Worm (Caenorhabditis elegans) whole organism, L1 larva: Measurements from ENCODE around the gene F53C3.1.

Experiments used
- C04F5.9 ChIP-seq: sonication (generic microtip); optimal IDR thresholded peaks from 2 replicates; lab custom pipeline; 2016; ENCODE audit warnings: missing genetic modification characterization, missing compliant biosample characterization
- C16A3.4 ChIP-seq: fragments of 150-350 bp; optimal IDR thresholded peaks from 2 replicates; lab custom pipeline; 2014; ENCODE audit warnings: missing biosample characterization, missing genetic modification characterization
- C34B4.2 ChIP-seq: sonication (generic microtip); optimal IDR thresholded peaks from 2 replicates; lab custom pipeline; 2017; ENCODE audit warnings: mild to moderate bottlenecking, missing genetic modification characterization, missing compliant biosample characterization
- F16B12.6 ChIP-seq: fragments of 150-350 bp; optimal IDR thresholded peaks from 2 replicates; lab custom pipeline; 2014; ENCODE audit warnings: missing biosample characterization, missing genetic modification characterization
- blmp-1 ChIP-seq: fragments of 150-350 bp; optimal IDR thresholded peaks from 2 replicates; lab custom pipeline; 2014; ENCODE audit warnings: missing biosample characterization, missing genetic modification characterization
- ceh-8 ChIP-seq: fragments of 200-800 bp; sonication (Bioruptor generic); optimal IDR thresholded peaks from 2 replicates; lab custom pipeline; 2018; ENCODE audit warnings: mild to moderate bottlenecking, missing genetic modification characterization, moderate library complexity, missing compliant biosample characterization
- ceh-82 ChIP-seq, 3 experiments: fragments of 150-350 bp in 1 of 3; sonication (generic microtip) in 2 of 3; optimal IDR thresholded peaks; 2 replicates each; lab custom pipeline; 2014 to 2017; ENCODE audit warnings: missing biosample characterization in 3 of 3, missing genetic modification characterization in 3 of 3
- ceh-88 ChIP-seq: fragments of 200-800 bp; sonication (Bioruptor generic); IDR thresholded peaks from 2 replicates; pipeline ENCODE4 v1.3.6; 2022; ENCODE audit warnings: missing genetic modification characterization, missing compliant biosample characterization
- ces-1 ChIP-seq: fragments of 150-350 bp; optimal IDR thresholded peaks from 2 replicates; lab custom pipeline; 2014; ENCODE audit warnings: missing biosample characterization, missing genetic modification reagents, missing genetic modification characterization
- dsc-1 ChIP-seq: sonication (generic microtip); optimal IDR thresholded peaks from 2 replicates; lab custom pipeline; 2016; ENCODE audit warnings: mild to moderate bottlenecking, missing genetic modification characterization, missing compliant biosample characterization
- efl-1 ChIP-seq, 4 experiments: fragments of 150-350 bp; optimal IDR thresholded peaks in 3 of 4; peaks in 1 of 4; 1 replicate in 1 of 4; 2 replicates in 3 of 4; lab custom pipeline; 2014; ENCODE audit warnings: missing biosample characterization in 2 of 4, missing genetic modification characterization in 2 of 4, missing genetic modification reagents in 2 of 4
- efl-3 ChIP-seq: fragments of 200-800 bp; sonication (Bioruptor generic); optimal IDR thresholded peaks from 2 replicates; lab custom pipeline; 2018; ENCODE audit warnings: mild to moderate bottlenecking, missing genetic modification characterization, missing compliant biosample characterization
- elt-2 ChIP-seq: sonication (generic microtip); optimal IDR thresholded peaks from 2 replicates; lab custom pipeline; 2016; ENCODE audit warnings: missing genetic modification characterization, mild to moderate bottlenecking, inconsistent platforms, missing compliant biosample characterization, missing genetic modification reagents
- fkh-10 ChIP-seq: sonication (generic microtip); optimal IDR thresholded peaks from 2 replicates; lab custom pipeline; 2017; ENCODE audit warnings: missing biosample characterization, missing genetic modification reagents, missing genetic modification characterization
- fkh-4 ChIP-seq: sonication (generic microtip); optimal IDR thresholded peaks from 2 replicates; lab custom pipeline; 2016; ENCODE audit warnings: missing compliant biosample characterization, missing genetic modification characterization, borderline replicate concordance
- fos-1 ChIP-seq: fragments of 150-350 bp; optimal IDR thresholded peaks from 2 replicates; lab custom pipeline; 2014; ENCODE audit warnings: missing biosample characterization, missing genetic modification characterization
- grh-1 ChIP-seq: fragments of 200-800 bp; sonication (Bioruptor generic); IDR thresholded peaks from 2 replicates; pipeline ENCODE4 v1.3.6; 2022; ENCODE audit warnings: missing genetic modification reagents, missing genetic modification characterization, missing compliant biosample characterization
- hlh-4 ChIP-seq: sonication (generic microtip); optimal IDR thresholded peaks from 2 replicates; lab custom pipeline; 2016; ENCODE audit warnings: mild to moderate bottlenecking, missing genetic modification characterization, missing compliant biosample characterization
- hpl-2 ChIP-seq: fragments of 150-350 bp; optimal IDR thresholded peaks from 2 replicates; lab custom pipeline; 2014; ENCODE audit warnings: missing biosample characterization, missing genetic modification reagents, missing genetic modification characterization
- isw-1 ChIP-seq: fragments of 200-800 bp; sonication (Bioruptor generic); IDR thresholded peaks from 2 replicates; pipeline ENCODE4 v1.3.6; 2022; ENCODE audit warnings: missing genetic modification characterization, missing compliant biosample characterization
- jun-1 ChIP-seq: fragments of 150-350 bp; optimal IDR thresholded peaks from 2 replicates; lab custom pipeline; 2014; ENCODE audit warnings: missing biosample characterization, missing genetic modification reagents, missing genetic modification characterization
- lin-13 ChIP-seq: fragments of 150-350 bp; optimal IDR thresholded peaks from 2 replicates; lab custom pipeline; 2014; ENCODE audit warnings: missing biosample characterization, missing genetic modification reagents, missing genetic modification characterization
- lin-14 ChIP-seq: fragments of 200-800 bp; sonication (Bioruptor generic); optimal IDR thresholded peaks from 2 replicates; lab custom pipeline; 2018; ENCODE audit warnings: mild to moderate bottlenecking, missing genetic modification characterization, moderate library complexity, missing compliant biosample characterization
- lin-35 ChIP-seq, 2 experiments: fragments of 150-350 bp; optimal IDR thresholded peaks; 2 replicates each; lab custom pipeline; 2014; ENCODE audit warnings: missing biosample characterization in 2 of 2, missing genetic modification characterization in 2 of 2, missing genetic modification reagents in 2 of 2
- mab-9 ChIP-seq: fragments of 200-800 bp; sonication (Bioruptor generic); IDR thresholded peaks from 2 replicates; pipeline ENCODE4 v1.3.6; 2022; ENCODE audit warnings: missing genetic modification reagents, missing genetic modification characterization, missing compliant biosample characterization
- nhr-11 ChIP-seq: fragments of 150-350 bp; optimal IDR thresholded peaks from 2 replicates; lab custom pipeline; 2014; ENCODE audit warnings: missing biosample characterization, missing genetic modification characterization
- nhr-12 ChIP-seq: sonication (generic microtip); optimal IDR thresholded peaks from 2 replicates; lab custom pipeline; 2017; ENCODE audit warnings: missing biosample characterization, missing genetic modification characterization
- nhr-19 ChIP-seq: fragments of 200-800 bp; sonication (Bioruptor generic); conservative IDR thresholded peaks from 2 replicates; pipeline ENCODE4 v1.3.6; 2022; ENCODE audit warnings: missing genetic modification characterization, missing compliant biosample characterization
- nhr-20 ChIP-seq: sonication (generic microtip); optimal IDR thresholded peaks from 2 replicates; lab custom pipeline; 2016; ENCODE audit warnings: mild to moderate bottlenecking, missing genetic modification characterization, missing compliant biosample characterization
- nhr-237 ChIP-seq: fragments of 150-350 bp; optimal IDR thresholded peaks from 2 replicates; lab custom pipeline; 2014; ENCODE audit warnings: missing biosample characterization, missing genetic modification characterization
- nhr-47 ChIP-seq: sonication (generic microtip); optimal IDR thresholded peaks from 2 replicates; lab custom pipeline; 2016; ENCODE audit warnings: mild to moderate bottlenecking, missing genetic modification characterization, moderate library complexity, missing compliant biosample characterization
- nhr-71 ChIP-seq: sonication (generic microtip); optimal IDR thresholded peaks from 2 replicates; lab custom pipeline; 2016; ENCODE audit warnings: mild to moderate bottlenecking, missing genetic modification characterization, moderate library complexity, missing compliant biosample characterization
- nhr-77 ChIP-seq: fragments of 150-350 bp; optimal IDR thresholded peaks from 2 replicates; lab custom pipeline; 2014; ENCODE audit warnings: missing biosample characterization, missing genetic modification characterization
- nhr-85 ChIP-seq: sonication (generic microtip); peaks from one replicate; lab custom pipeline; 2016; ENCODE audit warnings: missing genetic modification characterization, inconsistent platforms, missing compliant biosample characterization
- nhr-90 ChIP-seq: sonication (generic microtip); optimal IDR thresholded peaks from 2 replicates; lab custom pipeline; 2016; ENCODE audit warnings: mild to moderate bottlenecking, missing genetic modification characterization, missing compliant biosample characterization; ENCODE audit not compliant: poor library complexity
- pax-3 ChIP-seq: fragments of 200-800 bp; sonication (Bioruptor generic); optimal IDR thresholded peaks from 2 replicates; lab custom pipeline; 2018; ENCODE audit warnings: mild to moderate bottlenecking, missing genetic modification characterization, moderate library complexity, missing compliant biosample characterization
- pqm-1 ChIP-seq: sonication (generic microtip); optimal IDR thresholded peaks from 3 replicates; lab custom pipeline; 2017; ENCODE audit warnings: missing biosample characterization, missing genetic modification characterization
- skn-1 ChIP-seq: fragments of 150-350 bp; optimal IDR thresholded peaks from 2 replicates; lab custom pipeline; 2014; ENCODE audit warnings: missing biosample characterization, missing genetic modification characterization
- sup-37 ChIP-seq: fragments of 200-800 bp; sonication (Bioruptor generic); optimal IDR thresholded peaks from 2 replicates; lab custom pipeline; 2018; ENCODE audit warnings: mild to moderate bottlenecking, missing genetic modification characterization, missing compliant biosample characterization
- tbx-2 ChIP-seq: sonication (generic microtip); optimal IDR thresholded peaks from 2 replicates; lab custom pipeline; 2016; ENCODE audit warnings: missing genetic modification characterization, missing compliant biosample characterization
- unc-30 ChIP-seq: sonication (generic microtip); optimal IDR thresholded peaks from 2 replicates; lab custom pipeline; 2017; ENCODE audit warnings: missing biosample characterization, missing genetic modification characterization
- unc-62 ChIP-seq: fragments of 150-350 bp; optimal IDR thresholded peaks from 2 replicates; lab custom pipeline; 2014; ENCODE audit warnings: missing biosample characterization, missing genetic modification reagents, missing genetic modification characterization
- unc-86 ChIP-seq: sonication (generic microtip); optimal IDR thresholded peaks from 2 replicates; lab custom pipeline; 2016; ENCODE audit warnings: missing genetic modification characterization, missing compliant biosample characterization
- unc-98 ChIP-seq: fragments of 200-800 bp; sonication (Bioruptor generic); IDR thresholded peaks from 2 replicates; pipeline ENCODE4 v1.3.6; 2022; ENCODE audit warnings: missing genetic modification characterization, missing compliant biosample characterization
- xbp-1 ChIP-seq: sonication (generic microtip); optimal IDR thresholded peaks from 2 replicates; lab custom pipeline; 2016; ENCODE audit warnings: missing genetic modification characterization, missing compliant biosample characterization
- zag-1 ChIP-seq: fragments of 150-350 bp; optimal IDR thresholded peaks from 2 replicates; lab custom pipeline; 2014; ENCODE audit warnings: missing biosample characterization, missing genetic modification characterization
- ztf-11 ChIP-seq, 2 experiments: sonication (generic microtip); optimal IDR thresholded peaks; 2 replicates each; lab custom pipeline; 2016 to 2017; ENCODE audit warnings: missing genetic modification characterization in 2 of 2, missing biosample characterization in 1 of 2, missing compliant biosample characterization in 1 of 2

Gene F53C3.1

ce11 chrII:3909301-3909700 is 2.5 kb upstream of the F53C3.1 start:
- TF ChIP-seq ceh-88 (GFP tag; lab: Robert Waterston, UW) (no peak), nhr-12 (tag; lab: Kevin White, UChicago) (no peak), nhr-47 (tag; lab: Kevin White, UChicago) (no peak), C34B4.2 (tag; lab: Kevin White, UChicago) (no peak), ceh-8 (GFP tag; lab: Kevin White, UChicago) (no peak), grh-1 (GFP tag; lab: Robert Waterston, UW) (no peak), fkh-4 (tag; lab: Kevin White, UChicago) (no peak), skn-1 (no peak)

- TF ChIP-seq efl-1 (optimal IDR thresholded peaks at IDR 0.05; lab: Kevin White, UChicago) (no peak), efl-1 (GFP tag; optimal IDR thresholded peaks at IDR 0.05 in 1 of 2; lab: Kevin White, UChicago) (peak in 1 of 2 experiments; percentile 69), nhr-237 (tag; lab: Kevin White, UChicago) (no peak)
These were observed 1.1 kb upstream of the F53C3.1 start, which contains the start of gene bcmo-2 for ce11 chrII:3910737-3911136. bcmo-2 (minus strand) TSS chrII:3910837.

- no peak for TF ChIP-seq unc-62 (GFP tag; lab: Kevin White, UChicago)
- TF ChIP-seq efl-1 (optimal IDR thresholded peaks at IDR 0.05; lab: Kevin White, UChicago): no peak
- peak in 1 of 2 experiments; percentile 44 for TF ChIP-seq efl-1 (GFP tag; optimal IDR thresholded peaks at IDR 0.05 in 1 of 2; lab: Kevin White, UChicago)
- TF ChIP-seq dsc-1: no peak
- TF ChIP-seq unc-86 (tag; lab: Kevin White, UChicago): no peak
- peak; percentile 85 for TF ChIP-seq elt-2 (tag; lab: Kevin White, UChicago)
- no peak for TF ChIP-seq mab-9 (GFP tag; lab: Robert Waterston, UW)
- TF ChIP-seq ceh-82 (tag; optimal IDR thresholded peaks at IDR 0.05; lab: Kevin White, UChicago): peak in 1 of 3 experiments; percentile 23
- TF ChIP-seq nhr-19 (GFP tag; lab: Robert Waterston, UW): 0 out of 2 replicates have a peak, but pooled peaks have one; percentile 16
- peak; percentile 20 for TF ChIP-seq nhr-71 (tag; lab: Kevin White, UChicago)
- TF ChIP-seq pax-3 (tag; lab: Kevin White, UChicago): no peak
- peak; percentile 56 for TF ChIP-seq nhr-20 (tag; lab: Kevin White, UChicago)
- TF ChIP-seq xbp-1: no peak
- TF ChIP-seq hlh-4 (tag; lab: Kevin White, UChicago): no peak
- TF ChIP-seq unc-30: no peak
- TF ChIP-seq efl-3 (GFP tag; lab: Kevin White, UChicago): no peak
- TF ChIP-seq fkh-10 (GFP tag; lab: Kevin White, UChicago): no peak
- TF ChIP-seq lin-35 (GFP tag; optimal IDR thresholded peaks at IDR 0.05; lab: Kevin White, UChicago): peak in 1 of 2 experiments; percentile 46
- TF ChIP-seq nhr-77 (tag; lab: Kevin White, UChicago): peak; percentile 21
- no peak for TF ChIP-seq nhr-85
- TF ChIP-seq ceh-8 (GFP tag; lab: Kevin White, UChicago): no peak
- TF ChIP-seq C16A3.4 (tag; lab: Kevin White, UChicago): peak; percentile 4
- TF ChIP-seq nhr-237 (tag; lab: Kevin White, UChicago): no peak
- TF ChIP-seq pqm-1 (tag; lab: Kevin White, UChicago): no peak
- no peak for TF ChIP-seq fos-1 (tag; lab: Kevin White, UChicago)
- TF ChIP-seq nhr-90 (tag; lab: Kevin White, UChicago): peak; percentile 32
- TF ChIP-seq lin-14 (GFP tag; lab: Kevin White, UChicago): peak; percentile 67
- no peak for TF ChIP-seq unc-98 (GFP tag; lab: Robert Waterston, UW)
- TF ChIP-seq skn-1: no peak
- TF ChIP-seq, all 84 proteins: peak for 11
These were observed 532 bp upstream of the F53C3.1 start for ce11 chrII:3911284-3911683.

ce11 chrII:3913673-3914072 is 1.9 kb downstream of the F53C3.1 start:
- TF ChIP-seq ztf-11 (tag; optimal IDR thresholded peaks at IDR 0.05; lab: Kevin White, UChicago): no peak
- no peak for TF ChIP-seq nhr-71 (tag; lab: Kevin White, UChicago)
- TF ChIP-seq ces-1 (GFP tag; lab: Kevin White, UChicago): no peak
- TF ChIP-seq lin-35 (GFP tag; optimal IDR thresholded peaks at IDR 0.05; lab: Kevin White, UChicago): no peak
- TF ChIP-seq C04F5.9: no peak
- no peak for TF ChIP-seq F16B12.6 (tag; lab: Kevin White, UChicago)
- no peak for TF ChIP-seq nhr-11 (tag; lab: Kevin White, UChicago)
- no peak for TF ChIP-seq unc-98 (GFP tag; lab: Robert Waterston, UW)
- no peak for TF ChIP-seq blmp-1
- no peak for TF ChIP-seq hpl-2 (GFP tag; lab: Kevin White, UChicago)
- TF ChIP-seq lin-14 (GFP tag; lab: Kevin White, UChicago): no peak
- TF ChIP-seq lin-13: no peak
- no peak for TF ChIP-seq jun-1 (tag; lab: Kevin White, UChicago)
- TF ChIP-seq zag-1 (tag; lab: Kevin White, UChicago): no peak
- no peak for TF ChIP-seq isw-1 (GFP tag; lab: Robert Waterston, UW)
- no peak for TF ChIP-seq tbx-2
- TF ChIP-seq sup-37 (GFP tag; lab: Kevin White, UChicago): no peak
